Worm (Caenorhabditis elegans) whole organism, late embryonic: ENCODE data around the gene C08G5.6.

ENCODE experiments used
- C08G9.2 ChIP-seq: sonication (generic microtip); optimal IDR thresholded peaks from 2 replicates; lab custom pipeline; 2016; ENCODE audit warnings: mild to moderate bottlenecking, missing genetic modification characterization, moderate library complexity, missing compliant biosample characterization
- K09A11.1 ChIP-seq: sonication (generic microtip); optimal IDR thresholded peaks from 2 replicates; lab custom pipeline; 2017; ENCODE audit warnings: antibody characterized with exemption, mild to moderate bottlenecking, missing genetic modification characterization, missing compliant biosample characterization; ENCODE audit not compliant: insufficient read depth
- T23F11.4 ChIP-seq: fragments of 200-800 bp; sonication (Bioruptor generic); optimal IDR thresholded peaks from 2 replicates; lab custom pipeline; 2018; ENCODE audit warnings: mild to moderate bottlenecking, missing genetic modification characterization, missing compliant biosample characterization
- ama-1 ChIP-seq: fragments of 150-350 bp; optimal IDR thresholded peaks from 2 replicates; lab custom pipeline; 2014
- ceh-18 ChIP-seq: sonication (generic microtip); optimal IDR thresholded peaks from 2 replicates; lab custom pipeline; 2016; ENCODE audit warnings: missing genetic modification characterization, missing compliant biosample characterization
- ceh-31 ChIP-seq: sonication (generic microtip); optimal IDR thresholded peaks from 2 replicates; lab custom pipeline; 2016; ENCODE audit warnings: missing genetic modification characterization, missing compliant biosample characterization
- ceh-34 ChIP-seq: sonication (generic microtip); optimal IDR thresholded peaks from 2 replicates; lab custom pipeline; 2016; ENCODE audit warnings: mild to moderate bottlenecking, missing genetic modification characterization, missing compliant biosample characterization
- ceh-48 ChIP-seq: sonication (generic microtip); optimal IDR thresholded peaks from 2 replicates; lab custom pipeline; 2016; ENCODE audit warnings: missing genetic modification characterization, inconsistent platforms, missing compliant biosample characterization
- ceh-6 ChIP-seq: fragments of 200-800 bp; sonication (Bioruptor generic); optimal IDR thresholded peaks from 2 replicates; lab custom pipeline; 2018; ENCODE audit warnings: mild to moderate bottlenecking, missing genetic modification characterization, missing compliant biosample characterization
- che-1 ChIP-seq: sonication (generic microtip); optimal IDR thresholded peaks from 2 replicates; lab custom pipeline; 2016; ENCODE audit warnings: mild to moderate bottlenecking, missing genetic modification characterization, missing compliant biosample characterization
- dmd-4 ChIP-seq: sonication (generic microtip); optimal IDR thresholded peaks from 2 replicates; lab custom pipeline; 2016; ENCODE audit warnings: borderline replicate concordance, missing genetic modification characterization, missing compliant biosample characterization
- elt-4 ChIP-seq: sonication (generic microtip); optimal IDR thresholded peaks from 2 replicates; lab custom pipeline; 2016; ENCODE audit warnings: missing genetic modification characterization, missing compliant biosample characterization
- eyg-1 ChIP-seq: sonication (generic microtip); optimal IDR thresholded peaks from 2 replicates; lab custom pipeline; 2016; ENCODE audit warnings: missing genotype, missing genetic modification characterization, missing compliant biosample characterization
- fax-1 ChIP-seq: sonication (generic microtip); optimal IDR thresholded peaks from 2 replicates; lab custom pipeline; 2016; ENCODE audit warnings: missing genotype, missing genetic modification characterization, missing compliant biosample characterization
- fkh-10 ChIP-seq: fragments of 150-350 bp; optimal IDR thresholded peaks from 2 replicates; lab custom pipeline; 2014; ENCODE audit warnings: missing biosample characterization, missing genetic modification reagents, missing genetic modification characterization
- hlh-13 ChIP-seq: fragments of 200-800 bp; sonication (Bioruptor generic); optimal IDR thresholded peaks from 2 replicates; lab custom pipeline; 2018; ENCODE audit warnings: mild to moderate bottlenecking, missing genetic modification characterization, missing compliant biosample characterization
- hlh-30 ChIP-seq: sonication (generic microtip); optimal IDR thresholded peaks from 2 replicates; lab custom pipeline; 2017; ENCODE audit warnings: antibody characterized with exemption, missing genetic modification characterization, missing compliant biosample characterization; ENCODE audit not compliant: insufficient read depth
- hlh-8 ChIP-seq: sonication (generic microtip); optimal IDR thresholded peaks from 2 replicates; lab custom pipeline; 2016; ENCODE audit warnings: missing genotype, missing genetic modification characterization, missing compliant biosample characterization
- lin-11 ChIP-seq: fragments of 200-800 bp; sonication (Bioruptor generic); optimal IDR thresholded peaks from 2 replicates; lab custom pipeline; 2018; ENCODE audit warnings: mild to moderate bottlenecking, missing genetic modification characterization, missing compliant biosample characterization
- madf-2 ChIP-seq: sonication (generic microtip); optimal IDR thresholded peaks from 2 replicates; lab custom pipeline; 2017; ENCODE audit warnings: missing genetic modification characterization, missing compliant biosample characterization
- nhr-232 ChIP-seq: sonication (generic microtip); optimal IDR thresholded peaks from 2 replicates; lab custom pipeline; 2016; ENCODE audit warnings: missing genetic modification characterization, missing compliant biosample characterization
- odd-2 ChIP-seq: sonication (generic microtip); optimal IDR thresholded peaks from 2 replicates; lab custom pipeline; 2017; ENCODE audit warnings: antibody characterized with exemption, mild to moderate bottlenecking, missing genetic modification characterization, missing compliant biosample characterization
- pax-1 ChIP-seq: fragments of 150-350 bp; optimal IDR thresholded peaks from 2 replicates; lab custom pipeline; 2014; ENCODE audit warnings: missing biosample characterization, missing genetic modification characterization
- pha-2 ChIP-seq: sonication (generic microtip); optimal IDR thresholded peaks from 2 replicates; lab custom pipeline; 2017; ENCODE audit warnings: mild to moderate bottlenecking, missing genetic modification characterization, missing compliant biosample characterization
- pha-4 ChIP-seq: fragments of 150-350 bp; optimal IDR thresholded peaks from 2 replicates; lab custom pipeline; 2018; ENCODE audit warnings: missing biosample characterization, missing genetic modification reagents, missing genetic modification characterization
- pros-1 ChIP-seq: fragments of 150-350 bp; optimal IDR thresholded peaks from 2 replicates; lab custom pipeline; 2014; ENCODE audit warnings: missing biosample characterization, missing genetic modification reagents, missing genetic modification characterization
- rnt-1 ChIP-seq: sonication (generic microtip); optimal IDR thresholded peaks from 2 replicates; lab custom pipeline; 2016; ENCODE audit warnings: missing genetic modification characterization, missing compliant biosample characterization
- unc-3 ChIP-seq, 2 experiments: fragments of 200-800 bp in 1 of 2; sonication (Bioruptor generic) in 1 of 2; sonication (generic microtip) in 1 of 2; conservative IDR thresholded peaks in 1 of 2; optimal IDR thresholded peaks in 1 of 2; 2 replicates each; pipeline versions ENCODE4 v1.3.6 to Lab custom; 2016 to 2022; ENCODE audit warnings: missing compliant biosample characterization in 2 of 2, missing genetic modification characterization in 2 of 2, missing genetic modification reagents in 1 of 2
- unc-55 ChIP-seq: sonication (generic microtip); optimal IDR thresholded peaks from 2 replicates; lab custom pipeline; 2017; ENCODE audit warnings: missing biosample characterization, missing genetic modification reagents, missing genetic modification characterization
- unc-86 ChIP-seq: sonication (generic microtip); optimal IDR thresholded peaks from 2 replicates; lab custom pipeline; 2016; ENCODE audit warnings: missing genetic modification characterization, missing compliant biosample characterization
- zip-5 ChIP-seq: sonication (generic microtip); optimal IDR thresholded peaks from 2 replicates; lab custom pipeline; 2016; ENCODE audit warnings: missing genetic modification characterization, missing compliant biosample characterization
- ztf-16 ChIP-seq: sonication (generic microtip); optimal IDR thresholded peaks from 2 replicates; lab custom pipeline; 2017; ENCODE audit warnings: missing genetic modification characterization, missing compliant biosample characterization

C08G5.6 gene

ce11 chrII:812917-813316 is 42.6 kb downstream of the C08G5.6 start, which contains the start of gene F46F5.5:
Gene F46F5.5, minus strand, starts transcription at chrII:813017.
- TF ChIP-seq C08G9.2 (tag; lab: Kevin White, UChicago), result no peak
- no peak for TF ChIP-seq hlh-30 (tag; lab: Kevin White, UChicago)
- no peak for TF ChIP-seq dmd-4 (tag; lab: Kevin White, UChicago)
- TF ChIP-seq elt-4 (tag; lab: Kevin White, UChicago), result no peak
- TF ChIP-seq T23F11.4 (GFP tag; lab: Kevin White, UChicago), result no peak
- TF ChIP-seq ama-1 (lab: Kevin White, UChicago), result no peak
- TF ChIP-seq zip-5, result no peak
- TF ChIP-seq ceh-18 (tag; lab: Kevin White, UChicago), result no peak
- TF ChIP-seq pros-1, result no peak
- no peak for TF ChIP-seq pha-2 (tag; lab: Kevin White, UChicago)
- no peak for TF ChIP-seq odd-2 (tag; lab: Kevin White, UChicago)
- TF ChIP-seq fax-1 (tag; lab: Kevin White, UChicago), result no peak
- TF ChIP-seq eyg-1 (tag; lab: Kevin White, UChicago), result no peak
- TF ChIP-seq rnt-1 (tag; lab: Kevin White, UChicago), result no peak
- TF ChIP-seq madf-2 (tag; lab: Kevin White, UChicago), result no peak
- TF ChIP-seq K09A11.1 (tag; lab: Kevin White, UChicago), result no peak
- no peak for TF ChIP-seq fkh-10 (GFP tag; lab: Kevin White, UChicago)
- TF ChIP-seq unc-86 (tag; lab: Kevin White, UChicago), result no peak
- TF ChIP-seq unc-55, result no peak
- TF ChIP-seq ceh-48 (tag; lab: Kevin White, UChicago), result no peak

- no peak for TF ChIP-seq hlh-8 (tag; lab: Kevin White, UChicago)
- no peak for TF ChIP-seq ztf-16 (tag; lab: Kevin White, UChicago)
- no peak for TF ChIP-seq pha-4 (tag; lab: Kevin White, UChicago)
- no peak for TF ChIP-seq ceh-31
- no peak for TF ChIP-seq ceh-6 (GFP tag; lab: Kevin White, UChicago)
Observed at ce11 chrII:814737-815136, 44.4 kb downstream of the C08G5.6 start, which contains the start of gene msrp-3. Gene msrp-3, minus strand, starts transcription at chrII:814837.

- TF ChIP-seq ceh-18 (tag; lab: Kevin White, UChicago), result no peak
- no peak for TF ChIP-seq pax-1
- TF ChIP-seq elt-4 (tag; lab: Kevin White, UChicago), result no peak
- no peak for TF ChIP-seq pros-1
- no peak for TF ChIP-seq che-1 (tag; lab: Kevin White, UChicago)
Observed at ce11 chrII:820519-820918, 50.2 kb downstream of the C08G5.6 start, which contains the start of gene F46F5.7. Gene F46F5.7, minus strand, starts transcription at chrII:820619.

- TF ChIP-seq dmd-4 (tag; lab: Kevin White, UChicago), result no peak
- no peak for TF ChIP-seq pha-2 (tag; lab: Kevin White, UChicago)
- TF ChIP-seq nhr-232 (tag; lab: Kevin White, UChicago), result no peak
- TF ChIP-seq ceh-6 (GFP tag; lab: Kevin White, UChicago), result no peak
- TF ChIP-seq lin-11 (tag; lab: Kevin White, UChicago), result no peak
- TF ChIP-seq ceh-34 (tag; lab: Kevin White, UChicago), result no peak
- TF ChIP-seq unc-3 (GFP tag; conservative IDR thresholded peaks at IDR 0.05; lab: Robert Waterston, UW), result no peak
- no peak for TF ChIP-seq unc-3 (tag; optimal IDR thresholded peaks at IDR 0.05; lab: Kevin White, UChicago)
- TF ChIP-seq eyg-1 (tag; lab: Kevin White, UChicago), result no peak
- no peak for TF ChIP-seq hlh-13
- TF ChIP-seq unc-55, result no peak
- no peak for TF ChIP-seq madf-2 (tag; lab: Kevin White, UChicago)
- TF ChIP-seq ama-1 (lab: Kevin White, UChicago), result no peak
- TF ChIP-seq hlh-8 (tag; lab: Kevin White, UChicago), result no peak
- TF ChIP-seq, all 69 proteins: peak for 0
Observed at ce11 chrII:821514-821913, 51.2 kb downstream of the C08G5.6 start, which contains the start of gene F46F5.8. Gene F46F5.8, minus strand, starts transcription at chrII:821614.
